Worm (Caenorhabditis elegans) whole organism, L4 larva: Measurements from ENCODE around the gene pde-2.

ENCODE experiments used
- F10B5.3 ChIP-seq: sonication (generic microtip); optimal IDR thresholded peaks from 2 replicates; lab custom pipeline; 2016; ENCODE audit warnings: mild to moderate bottlenecking, missing genetic modification characterization, missing compliant biosample characterization
- Y105C5A.15 ChIP-seq: fragments of 200-800 bp; sonication (Bioruptor generic); IDR thresholded peaks from 2 replicates; pipeline ENCODE4 v1.3.6; 2022; ENCODE audit warnings: missing genetic modification characterization, missing compliant biosample characterization
- nhr-41 ChIP-seq: fragments of 200-800 bp; sonication (Bioruptor generic); IDR thresholded peaks from 2 replicates; pipeline ENCODE4 v1.3.6; 2022; ENCODE audit warnings: missing genetic modification reagents, missing genetic modification characterization, missing compliant biosample characterization

ce11 chrIII:8925539-8925938, 56.2 kb downstream of the pde-2 start:
- TF ChIP-seq Y105C5A.15 (GFP tag; lab: Robert Waterston, UW) = no peak
- no peak for TF ChIP-seq nhr-41
- TF ChIP-seq F10B5.3 (tag; lab: Kevin White, UChicago) = no peak
